Worm (Caenorhabditis elegans) whole organism, late embryonic: ENCODE data around the gene grd-2.

Source experiments
- C08G9.2 ChIP-seq: sonication (generic microtip); optimal IDR thresholded peaks from 2 replicates; lab custom pipeline; 2016; ENCODE audit warnings: mild to moderate bottlenecking, missing genetic modification characterization, moderate library complexity, missing compliant biosample characterization
- K02D7.2 ChIP-seq: sonication (generic microtip); optimal IDR thresholded peaks from 2 replicates; lab custom pipeline; 2017; ENCODE audit warnings: mild to moderate bottlenecking, missing genetic modification characterization, missing compliant biosample characterization
- Y22D7AL.16 ChIP-seq: sonication (generic microtip); optimal IDR thresholded peaks from 2 replicates; lab custom pipeline; 2016; ENCODE audit warnings: missing genetic modification characterization, missing compliant biosample characterization
- ama-1 ChIP-seq: fragments of 150-350 bp; optimal IDR thresholded peaks from 2 replicates; lab custom pipeline; 2014
- ceh-14 ChIP-seq: sonication (generic microtip); optimal IDR thresholded peaks from 2 replicates; lab custom pipeline; 2016; ENCODE audit warnings: missing genotype, missing genetic modification characterization, missing compliant biosample characterization
- ceh-18 ChIP-seq: sonication (generic microtip); optimal IDR thresholded peaks from 2 replicates; lab custom pipeline; 2016; ENCODE audit warnings: missing genetic modification characterization, missing compliant biosample characterization
- ceh-19 ChIP-seq: fragments of 200-800 bp; sonication (Bioruptor generic); optimal IDR thresholded peaks from 2 replicates; lab custom pipeline; 2018; ENCODE audit warnings: mild to moderate bottlenecking, missing genetic modification characterization, missing compliant biosample characterization
- ceh-2 ChIP-seq: sonication (generic microtip); optimal IDR thresholded peaks from 2 replicates; lab custom pipeline; 2016; ENCODE audit warnings: missing genotype, missing genetic modification characterization, missing compliant biosample characterization
- ceh-22 ChIP-seq: sonication (generic microtip); optimal IDR thresholded peaks from 2 replicates; lab custom pipeline; 2017; ENCODE audit warnings: missing biosample characterization, missing genetic modification characterization
- ceh-31 ChIP-seq: sonication (generic microtip); optimal IDR thresholded peaks from 2 replicates; lab custom pipeline; 2016; ENCODE audit warnings: missing genetic modification characterization, missing compliant biosample characterization
- ceh-34 ChIP-seq: sonication (generic microtip); optimal IDR thresholded peaks from 2 replicates; lab custom pipeline; 2016; ENCODE audit warnings: mild to moderate bottlenecking, missing genetic modification characterization, missing compliant biosample characterization
- ceh-45 ChIP-seq: fragments of 200-800 bp; sonication (Bioruptor generic); IDR thresholded peaks from 2 replicates; pipeline ENCODE4 v1.3.6; 2022; ENCODE audit warnings: missing genetic modification reagents, missing genetic modification characterization, missing compliant biosample characterization
- ceh-48 ChIP-seq: sonication (generic microtip); optimal IDR thresholded peaks from 2 replicates; lab custom pipeline; 2016; ENCODE audit warnings: missing genetic modification characterization, inconsistent platforms, missing compliant biosample characterization
- ceh-6 ChIP-seq: fragments of 200-800 bp; sonication (Bioruptor generic); optimal IDR thresholded peaks from 2 replicates; lab custom pipeline; 2018; ENCODE audit warnings: mild to moderate bottlenecking, missing genetic modification characterization, missing compliant biosample characterization
- dve-1 ChIP-seq: sonication (generic microtip); optimal IDR thresholded peaks from 2 replicates; lab custom pipeline; 2017; ENCODE audit warnings: antibody characterized with exemption, mild to moderate bottlenecking, missing genetic modification characterization, missing compliant biosample characterization
- elt-2 ChIP-seq: sonication (generic microtip); optimal IDR thresholded peaks from 2 replicates; lab custom pipeline; 2016; ENCODE audit warnings: missing genetic modification reagents, missing genetic modification characterization, missing compliant biosample characterization
- eyg-1 ChIP-seq: sonication (generic microtip); optimal IDR thresholded peaks from 2 replicates; lab custom pipeline; 2016; ENCODE audit warnings: missing genotype, missing genetic modification characterization, missing compliant biosample characterization
- fax-1 ChIP-seq: sonication (generic microtip); optimal IDR thresholded peaks from 2 replicates; lab custom pipeline; 2016; ENCODE audit warnings: missing genotype, missing genetic modification characterization, missing compliant biosample characterization
- fkh-6 ChIP-seq: sonication (generic microtip); optimal IDR thresholded peaks from 2 replicates; lab custom pipeline; 2016; ENCODE audit warnings: missing genetic modification characterization, missing compliant biosample characterization
- hlh-8 ChIP-seq: sonication (generic microtip); optimal IDR thresholded peaks from 2 replicates; lab custom pipeline; 2016; ENCODE audit warnings: missing genotype, missing genetic modification characterization, missing compliant biosample characterization
- lim-6 ChIP-seq: sonication (generic microtip); optimal IDR thresholded peaks from 2 replicates; lab custom pipeline; 2016; ENCODE audit warnings: missing genetic modification characterization, missing compliant biosample characterization
- mec-3 ChIP-seq: sonication (generic microtip); optimal IDR thresholded peaks from 2 replicates; lab custom pipeline; 2016; ENCODE audit warnings: borderline replicate concordance, missing genetic modification characterization, missing compliant biosample characterization
- nhr-11 ChIP-seq: fragments of 150-350 bp; optimal IDR thresholded peaks from 2 replicates; lab custom pipeline; 2014; ENCODE audit warnings: missing biosample characterization, missing genetic modification characterization
- nhr-232 ChIP-seq: sonication (generic microtip); optimal IDR thresholded peaks from 2 replicates; lab custom pipeline; 2016; ENCODE audit warnings: missing genetic modification characterization, missing compliant biosample characterization
- odd-2 ChIP-seq: sonication (generic microtip); optimal IDR thresholded peaks from 2 replicates; lab custom pipeline; 2017; ENCODE audit warnings: antibody characterized with exemption, mild to moderate bottlenecking, missing genetic modification characterization, missing compliant biosample characterization
- pag-3 ChIP-seq: sonication (generic microtip); optimal IDR thresholded peaks from 2 replicates; lab custom pipeline; 2016; ENCODE audit warnings: missing compliant biosample characterization, missing genetic modification characterization, borderline replicate concordance
- pax-1 ChIP-seq: fragments of 150-350 bp; optimal IDR thresholded peaks from 2 replicates; lab custom pipeline; 2014; ENCODE audit warnings: missing biosample characterization, missing genetic modification characterization
- pha-2 ChIP-seq: sonication (generic microtip); optimal IDR thresholded peaks from 2 replicates; lab custom pipeline; 2017; ENCODE audit warnings: mild to moderate bottlenecking, missing genetic modification characterization, missing compliant biosample characterization
- pha-4 ChIP-seq: fragments of 150-350 bp; optimal IDR thresholded peaks from 2 replicates; lab custom pipeline; 2018; ENCODE audit warnings: missing biosample characterization, missing genetic modification reagents, missing genetic modification characterization
- pqm-1 ChIP-seq: sonication (generic microtip); optimal IDR thresholded peaks from 2 replicates; lab custom pipeline; 2016; ENCODE audit warnings: missing genetic modification characterization, missing compliant biosample characterization
- sdc-2 ChIP-seq: sonication (generic microtip); optimal IDR thresholded peaks from 2 replicates; lab custom pipeline; 2016; ENCODE audit warnings: missing genotype, missing genetic modification characterization, missing compliant biosample characterization
- sox-2 ChIP-seq: fragments of 200-800 bp; sonication (Bioruptor generic); IDR thresholded peaks from 2 replicates; pipeline ENCODE4 v1.3.6; 2022; ENCODE audit warnings: missing genetic modification reagents, missing genetic modification characterization, missing compliant biosample characterization
- sox-4 ChIP-seq: sonication (generic microtip); optimal IDR thresholded peaks from 2 replicates; lab custom pipeline; 2017; ENCODE audit warnings: mild to moderate bottlenecking, missing genetic modification characterization, inconsistent platforms, missing compliant biosample characterization
- syd-9 ChIP-seq: sonication (generic microtip); optimal IDR thresholded peaks from 2 replicates; lab custom pipeline; 2016; ENCODE audit warnings: mild to moderate bottlenecking, missing genetic modification characterization, moderate library complexity, missing compliant biosample characterization
- tbx-7 ChIP-seq: sonication (generic microtip); optimal IDR thresholded peaks from 2 replicates; lab custom pipeline; 2016; ENCODE audit warnings: missing genotype, missing genetic modification characterization, missing compliant biosample characterization
- zip-5 ChIP-seq: sonication (generic microtip); optimal IDR thresholded peaks from 2 replicates; lab custom pipeline; 2016; ENCODE audit warnings: missing genetic modification characterization, missing compliant biosample characterization
- ztf-16 ChIP-seq: sonication (generic microtip); optimal IDR thresholded peaks from 2 replicates; lab custom pipeline; 2017; ENCODE audit warnings: missing genetic modification characterization, missing compliant biosample characterization

Gene grd-2

DNA sequence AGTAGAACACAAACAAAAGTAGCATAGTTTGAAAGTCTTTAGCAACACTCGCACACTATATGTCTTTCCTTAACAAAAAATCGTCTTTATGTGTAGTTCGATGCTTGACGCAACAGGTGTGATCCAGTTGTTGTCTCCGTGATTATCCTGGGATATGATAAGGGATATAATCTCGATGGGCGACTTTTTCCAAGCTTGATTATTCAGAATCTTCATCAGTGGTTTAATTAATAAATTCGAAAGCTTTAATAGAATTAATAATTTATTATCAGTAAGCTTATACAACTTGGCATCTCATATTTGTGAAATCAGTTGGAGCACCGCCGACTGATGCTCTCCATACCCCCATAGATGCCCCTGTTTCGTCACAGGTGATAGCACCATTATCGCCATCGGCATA lies 9.0 kb downstream of the grd-2 start, which contains the start of gene F46B3.7:
Gene F46B3.7 (minus strand): TSS at position 101 of the 400 bp plus-strand sequence.
- TF ChIP-seq ceh-45 (GFP tag; lab: Robert Waterston, UW) (no peak), pha-2 (tag; lab: Kevin White, UChicago) (no peak), ceh-48 (tag; lab: Kevin White, UChicago) (no peak), sox-4 (tag; lab: Kevin White, UChicago) (no peak), eyg-1 (tag; lab: Kevin White, UChicago) (no peak), pax-1 (tag; lab: Kevin White, UChicago) (no peak), fkh-6 (tag; lab: Kevin White, UChicago) (no peak), tbx-7 (no peak), pha-4 (tag; lab: Kevin White, UChicago) (no peak), C08G9.2 (tag; lab: Kevin White, UChicago) (no peak), pag-3 (tag; lab: Kevin White, UChicago) (no peak), ceh-19 (GFP tag; lab: Kevin White, UChicago) (no peak), sox-2 (GFP tag; lab: Robert Waterston, UW) (no peak), sdc-2 (no peak), nhr-232 (tag; lab: Kevin White, UChicago) (no peak), ceh-14 (tag; lab: Kevin White, UChicago) (no peak), lim-6 (tag; lab: Kevin White, UChicago) (no peak), elt-2 (tag; lab: Kevin White, UChicago) (no peak), K02D7.2 (tag; lab: Kevin White, UChicago) (no peak), ama-1 (lab: Kevin White, UChicago) (no peak)
- TF ChIP-seq, all 69 proteins: peak for 0

DNA sequence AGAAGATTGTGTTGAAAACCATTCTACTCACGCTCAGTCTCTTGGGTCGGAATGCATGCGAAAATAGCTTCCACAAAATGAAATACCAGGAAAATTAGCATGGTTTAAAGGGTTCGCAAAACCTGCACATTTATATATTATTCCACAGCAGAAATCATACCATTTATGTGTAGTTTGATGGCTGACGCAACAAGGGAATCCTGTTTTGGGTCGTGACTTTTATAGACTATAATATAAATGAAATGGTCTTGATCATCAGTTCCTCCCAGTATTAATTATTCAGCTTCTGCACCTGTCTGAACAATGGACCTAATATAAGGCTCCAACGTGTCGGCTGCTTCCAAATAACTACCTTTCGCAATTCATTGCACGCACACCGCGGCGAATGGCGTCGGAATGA lies 13.5 kb downstream of the grd-2 start, which contains the start of gene F46B3.8:
Gene F46B3.8 (minus strand): TSS at position 101 of the 400 bp plus-strand sequence.
- TF ChIP-seq pag-3 (tag; lab: Kevin White, UChicago) (no peak), Y22D7AL.16 (tag; lab: Kevin White, UChicago) (no peak), ztf-16 (tag; lab: Kevin White, UChicago) (no peak), sox-4 (tag; lab: Kevin White, UChicago) (no peak), dve-1 (no peak), mec-3 (tag; lab: Kevin White, UChicago) (no peak), pqm-1 (tag; lab: Kevin White, UChicago) (no peak), syd-9 (tag; lab: Kevin White, UChicago) (no peak), zip-5 (tag; lab: Kevin White, UChicago) (no peak), ceh-6 (GFP tag; lab: Kevin White, UChicago) (no peak), ceh-2 (tag; lab: Kevin White, UChicago) (no peak), ama-1 (lab: Kevin White, UChicago) (no peak), sdc-2 (no peak), fax-1 (tag; lab: Kevin White, UChicago) (no peak), odd-2 (tag; lab: Kevin White, UChicago) (no peak)

DNA sequence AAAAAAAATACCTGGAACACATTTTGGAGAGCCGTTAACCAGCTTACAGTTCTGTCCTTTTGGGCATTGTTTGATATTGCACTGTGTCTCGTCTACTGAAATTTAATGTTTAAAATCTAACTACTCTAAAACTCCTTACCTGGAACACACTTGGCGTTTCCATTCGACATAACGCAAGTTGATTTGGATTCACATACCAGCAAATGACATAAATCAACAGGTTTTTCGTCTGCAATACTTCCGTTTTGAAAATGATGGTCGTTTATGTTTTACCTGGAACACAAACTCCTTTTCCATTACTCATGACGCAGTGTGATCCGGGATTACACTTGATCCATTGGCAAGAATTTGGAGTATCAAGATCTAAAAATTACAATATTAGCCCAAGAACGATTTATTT lies 15.7 kb downstream of the grd-2 start:
- TF ChIP-seq eyg-1 (tag; lab: Kevin White, UChicago) (no peak), ceh-22 (no peak), pha-4 (tag; lab: Kevin White, UChicago) (no peak), hlh-8 (no peak), mec-3 (tag; lab: Kevin White, UChicago) (no peak), ceh-31 (tag; lab: Kevin White, UChicago) (no peak), pag-3 (tag; lab: Kevin White, UChicago) (no peak), elt-2 (tag; lab: Kevin White, UChicago) (no peak), ceh-34 (tag; lab: Kevin White, UChicago) (no peak), sox-4 (tag; lab: Kevin White, UChicago) (no peak), ceh-2 (tag; lab: Kevin White, UChicago) (no peak), ceh-18 (tag; lab: Kevin White, UChicago) (no peak), nhr-11 (no peak), fkh-6 (tag; lab: Kevin White, UChicago) (no peak), fax-1 (tag; lab: Kevin White, UChicago) (no peak)
